Worm (Caenorhabditis elegans): ENCODE data around the gene clec-38.

clec-38 gene

DNA sequence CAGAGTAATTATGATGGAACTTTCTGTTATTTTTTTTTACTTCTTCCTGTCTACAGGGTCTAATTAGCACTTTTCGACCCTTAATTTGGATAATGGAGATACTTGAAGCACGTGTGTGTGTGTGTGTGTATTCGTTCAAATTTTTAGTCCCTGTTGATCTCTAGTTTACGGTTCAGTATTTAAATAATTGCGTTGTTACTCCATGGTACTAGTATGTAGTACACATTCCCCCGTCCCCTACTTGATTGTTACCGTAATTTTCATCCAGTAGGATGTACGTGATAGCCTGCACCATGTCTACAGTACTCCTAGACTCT lies 43.8 kb upstream of the clec-38 start:
- TF ChIP-seq nhr-43 (tag; optimal IDR thresholded peaks at IDR 0.05; ENCODE audit: poor library complexity, severe bottlenecking) (no peak), elt-3 (tag; optimal IDR thresholded peaks at IDR 0.05) (no peak), elt-2 (tag; optimal IDR thresholded peaks at IDR 0.05) (no peak), unc-62 (GFP tag; optimal IDR thresholded peaks at IDR 0.05) (no peak), nhr-11 (tag; optimal IDR thresholded peaks at IDR 0.05) (no peak), ceh-82 (tag; optimal IDR thresholded peaks at IDR 0.05) (no peak), aly-2 (tag; optimal IDR thresholded peaks at IDR 0.05) (no peak), R02D3.7 (tag; optimal IDR thresholded peaks at IDR 0.05) (no peak), skn-1 (tag; optimal IDR thresholded peaks at IDR 0.05) (no peak), mml-1 (tag; optimal IDR thresholded peaks at IDR 0.05) (no peak), ama-1 (optimal IDR thresholded peaks at IDR 0.05) (no peak)

DNA sequence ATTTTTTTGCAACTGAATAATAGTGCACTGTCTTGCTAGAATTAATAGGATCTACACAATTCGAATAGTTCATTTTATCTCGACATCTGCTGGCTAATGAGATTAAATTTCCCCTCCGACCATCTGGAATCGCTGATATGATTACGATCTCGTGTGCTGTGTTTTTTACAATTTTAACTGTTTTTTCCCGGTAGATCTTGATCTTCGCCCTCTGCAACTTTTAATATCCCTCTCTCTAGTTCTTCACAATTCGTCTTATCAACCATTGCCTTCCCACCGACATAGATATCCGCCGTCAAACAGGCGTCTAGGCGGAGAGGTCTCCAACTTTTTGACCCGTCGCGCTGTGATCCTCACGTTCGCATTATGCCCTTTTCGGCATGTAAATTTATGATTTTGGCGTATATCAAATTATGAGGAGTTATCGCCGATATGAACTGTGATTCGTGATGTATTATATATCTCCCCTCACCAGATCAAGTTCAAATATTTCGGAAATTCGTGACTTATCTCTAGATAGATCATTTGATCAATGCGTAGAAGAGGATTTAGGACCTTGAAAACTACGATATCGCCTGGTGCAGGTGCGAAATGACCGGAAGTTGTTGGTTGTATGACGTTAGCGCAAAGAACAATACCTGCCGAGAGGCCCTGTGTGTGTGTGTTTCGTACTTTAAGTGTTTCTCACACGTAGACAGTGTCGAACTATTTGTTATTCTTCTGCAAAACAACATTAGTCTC lies 43.3 kb upstream of the clec-38 start:
- TF ChIP-seq nhr-67 (tag; optimal IDR thresholded peaks at IDR 0.05) (no peak), nhr-76 (tag; optimal IDR thresholded peaks at IDR 0.05) (no peak), nhr-11 (tag; optimal IDR thresholded peaks at IDR 0.05) (no peak), nhr-43 (tag; optimal IDR thresholded peaks at IDR 0.05; ENCODE audit: poor library complexity, severe bottlenecking) (peak; percentile 14), ZK546.5 (tag; optimal IDR thresholded peaks at IDR 0.05) (no peak), nhr-25 (tag; optimal IDR thresholded peaks at IDR 0.05) (peak; percentile 33), lin-15B (tag; optimal IDR thresholded peaks at IDR 0.05) (no peak), elt-3 (tag; optimal IDR thresholded peaks at IDR 0.05) (no peak), aly-2 (tag; optimal IDR thresholded peaks at IDR 0.05) (no peak), ceh-28 (tag; optimal IDR thresholded peaks at IDR 0.05) (no peak), lsy-12 (tag; optimal IDR thresholded peaks at IDR 0.05) (no peak), elt-1 (tag; optimal IDR thresholded peaks at IDR 0.05) (peak; percentile 47), ceh-9 (tag; optimal IDR thresholded peaks at IDR 0.05) (no peak), ama-1 (optimal IDR thresholded peaks at IDR 0.05) (no peak)

- no peak for TF ChIP-seq unc-62 (GFP tag; optimal IDR thresholded peaks at IDR 0.05)
- TF ChIP-seq ZK546.5 (tag; optimal IDR thresholded peaks at IDR 0.05): no peak
- peak; percentile 34 for TF ChIP-seq nhr-25 (tag; optimal IDR thresholded peaks at IDR 0.05)
- TF ChIP-seq egl-27 (tag; optimal IDR thresholded peaks at IDR 0.05): no peak
Measured at ce11 chrV:16774428-16774827, 39.0 kb upstream of the clec-38 start.

DNA sequence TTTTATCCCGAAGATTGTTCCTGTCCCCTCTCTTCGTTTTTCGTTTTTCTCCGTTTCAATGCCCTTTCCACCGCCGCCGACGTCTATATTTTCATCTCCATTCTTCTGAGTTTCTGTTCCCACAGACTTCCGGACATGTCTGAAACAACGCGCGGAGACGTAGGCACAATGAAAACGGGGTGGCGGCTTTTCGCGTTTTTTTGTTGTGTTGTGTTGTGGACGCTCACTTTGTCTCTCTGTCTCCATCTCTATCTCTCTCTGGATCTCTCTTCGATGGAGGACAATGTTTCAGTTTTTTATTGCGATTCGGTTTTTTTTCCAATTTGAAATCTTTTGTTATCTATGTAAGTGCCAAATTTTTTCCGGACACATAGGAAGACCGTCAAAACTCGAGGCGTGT lies 24.5 kb upstream of the clec-38 start:
- TF ChIP-seq nhr-25 (tag; optimal IDR thresholded peaks at IDR 0.05) (no peak), hmg-11 (tag; optimal IDR thresholded peaks at IDR 0.05) (no peak), elt-3 (tag; optimal IDR thresholded peaks at IDR 0.05) (no peak), egl-5 (tag; optimal IDR thresholded peaks at IDR 0.05) (no peak), unc-62 (GFP tag; optimal IDR thresholded peaks at IDR 0.05) (no peak)

DNA sequence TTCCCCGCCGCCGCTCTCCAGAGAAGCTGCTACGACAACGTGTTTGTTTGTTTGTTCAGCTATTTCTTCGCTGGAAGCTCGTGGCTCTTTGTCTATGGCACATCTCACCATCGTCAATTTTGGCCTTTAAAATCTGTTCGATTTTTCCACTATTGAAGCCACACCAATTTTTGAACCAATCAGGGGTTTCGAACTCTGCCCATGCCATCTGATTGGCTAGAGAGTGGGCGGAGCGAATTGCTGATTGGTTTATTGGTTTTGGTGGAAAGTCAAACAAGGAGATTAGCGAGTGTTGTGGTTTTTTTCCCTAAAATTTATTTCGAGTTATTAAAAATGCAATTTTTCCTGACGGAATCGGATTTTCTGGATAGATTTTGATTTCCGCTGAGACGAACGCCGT lies 20.7 kb upstream of the clec-38 start:
- TF ChIP-seq nfya-1 (tag; optimal IDR thresholded peaks at IDR 0.05; ENCODE audit: insufficient read depth) (peak; percentile 75), nhr-237 (tag; optimal IDR thresholded peaks at IDR 0.05) (no peak)

DNA sequence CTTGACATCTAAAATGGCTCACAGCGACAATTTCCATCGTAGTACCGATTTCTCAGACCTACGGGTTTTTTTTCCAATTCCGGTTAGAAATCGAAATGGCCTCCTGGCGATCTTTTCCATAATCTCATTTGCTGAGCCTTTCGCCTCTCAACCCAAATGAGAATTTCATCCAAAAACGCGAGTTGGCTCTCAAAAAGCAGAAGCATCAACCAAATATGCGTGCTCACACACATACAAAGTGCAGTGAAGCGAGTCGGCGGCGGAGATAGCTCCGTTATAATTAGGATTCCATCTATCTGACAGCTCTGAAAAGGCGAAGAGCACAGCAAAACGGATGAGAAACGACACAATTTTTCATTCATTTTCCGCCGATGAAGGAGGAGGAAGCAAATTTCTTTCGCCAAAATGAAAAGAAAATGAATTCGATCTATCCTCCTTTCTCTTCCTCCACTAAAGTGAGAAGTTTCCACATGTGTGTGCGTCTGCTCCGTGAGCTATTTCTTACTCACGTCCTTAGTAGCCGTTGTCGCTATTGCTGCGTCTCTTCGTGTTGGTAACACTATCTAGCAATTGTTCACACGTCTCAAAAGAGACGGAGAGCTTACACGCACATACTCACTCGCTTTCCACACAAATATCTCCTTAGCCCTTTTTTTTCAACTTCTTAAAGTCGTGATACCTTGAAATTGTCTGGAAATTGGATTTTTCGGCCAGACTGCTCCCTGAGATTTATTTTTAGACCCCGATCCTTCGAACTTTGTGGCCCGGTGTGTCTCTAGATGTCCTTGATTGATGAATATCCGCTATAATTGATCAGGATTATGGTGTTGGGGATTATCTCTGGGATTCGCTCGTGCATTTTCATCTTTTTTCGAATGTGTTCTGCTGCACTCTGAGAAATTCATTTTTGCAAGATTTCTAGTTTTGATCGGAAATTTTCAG lies 16.9 kb upstream of the clec-38 start:
- peak; percentile 35 for TF ChIP-seq hmg-11 (tag; optimal IDR thresholded peaks at IDR 0.05)
- TF ChIP-seq unc-62 (GFP tag; optimal IDR thresholded peaks at IDR 0.05): no peak
- peak; percentile 21 for TF ChIP-seq nfya-1 (tag; optimal IDR thresholded peaks at IDR 0.05; ENCODE audit: insufficient read depth)
- peak; percentile 27 for TF ChIP-seq fkh-10 (GFP tag; optimal IDR thresholded peaks at IDR 0.05)
- no peak for TF ChIP-seq jun-1 (tag; optimal IDR thresholded peaks at IDR 0.05)

DNA sequence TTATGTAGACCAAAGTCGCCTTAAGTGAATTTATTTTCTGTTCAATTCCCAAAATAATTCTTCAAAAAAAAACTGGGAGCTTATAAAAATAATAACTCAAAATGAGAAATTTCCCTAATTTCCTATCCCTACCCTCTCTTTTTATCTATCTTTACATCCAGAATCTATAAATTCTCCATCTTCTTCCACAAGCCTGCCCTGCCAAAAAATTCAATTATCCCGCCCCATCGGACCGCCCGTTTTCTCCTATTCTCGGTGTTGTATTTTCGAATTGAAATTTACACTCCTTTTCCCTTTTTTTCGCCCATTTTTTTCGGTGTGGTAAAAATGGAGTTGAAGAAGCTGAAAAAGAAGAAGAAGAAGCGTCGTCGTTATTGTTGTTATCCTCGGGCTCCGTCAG lies 14.1 kb upstream of the clec-38 start:
- TF ChIP-seq elt-3 (tag; optimal IDR thresholded peaks at IDR 0.05): no peak
- no peak for TF ChIP-seq zag-1 (tag; optimal IDR thresholded peaks at IDR 0.05)
- no peak for TF ChIP-seq unc-39 (tag; optimal IDR thresholded peaks at IDR 0.05)
- no peak for TF ChIP-seq nhr-11 (tag; optimal IDR thresholded peaks at IDR 0.05)
- TF ChIP-seq nhr-67 (tag; optimal IDR thresholded peaks at IDR 0.05): no peak
- TF ChIP-seq egl-5 (tag; optimal IDR thresholded peaks at IDR 0.05): no peak
- TF ChIP-seq fos-1 (tag; optimal IDR thresholded peaks at IDR 0.05): no peak
- no peak for TF ChIP-seq pqm-1 (tag; optimal IDR thresholded peaks at IDR 0.05)
- TF ChIP-seq ceh-82 (tag; optimal IDR thresholded peaks at IDR 0.05): no peak
- TF ChIP-seq fkh-2 (tag; optimal IDR thresholded peaks at IDR 0.05): no peak
- no peak for TF ChIP-seq nhr-28 (tag; optimal IDR thresholded peaks at IDR 0.05)
- TF ChIP-seq unc-62 (GFP tag; optimal IDR thresholded peaks at IDR 0.05): no peak
- no peak for TF ChIP-seq ceh-9 (tag; optimal IDR thresholded peaks at IDR 0.05)
- no peak for TF ChIP-seq pha-4 (tag; optimal IDR thresholded peaks at IDR 0.05)
- TF ChIP-seq lsy-12 (tag; optimal IDR thresholded peaks at IDR 0.05): no peak
